Fruit fly (Drosophila melanogaster) whole organism, wandering third instar larva: ENCODE results near the gene PAPLA1.

Source experiments
- CG9705 ChIP-seq: fragments of 200-800 bp; sonication (Bioruptor generic); optimal IDR thresholded peaks from 2 replicates; lab custom pipeline; 2018; ENCODE audit warnings: missing biosample characterization, mild to moderate bottlenecking, missing genetic modification characterization
- br ChIP-seq: fragments of 200-800 bp; sonication (Bioruptor generic); optimal IDR thresholded peaks from 2 replicates; lab custom pipeline; 2016; ENCODE audit warnings: missing biosample characterization, missing genetic modification characterization
- dsf ChIP-seq: sonication (Bioruptor generic); optimal IDR thresholded peaks from 2 replicates; lab custom pipeline; 2016; ENCODE audit warnings: missing biosample characterization, missing genetic modification characterization, borderline replicate concordance
- fru ChIP-seq: fragments of 200-800 bp; sonication (Bioruptor generic); optimal IDR thresholded peaks from 3 replicates; lab custom pipeline; 2016; ENCODE audit warnings: missing biosample characterization, mild to moderate bottlenecking, missing genetic modification characterization
- h ChIP-seq: fragments of 200-800 bp; sonication (Bioruptor generic); optimal IDR thresholded peaks from 3 replicates; lab custom pipeline; 2016; ENCODE audit warnings: missing biosample characterization, mild to moderate bottlenecking, missing genetic modification characterization
- jim ChIP-seq: fragments of 175-275, 200-325 bp; sonication (Bioruptor generic); optimal IDR thresholded peaks from 2 replicates; lab custom pipeline; 2016; ENCODE audit warnings: missing biosample characterization, mild to moderate bottlenecking, missing genetic modification characterization
- lola ChIP-seq: fragments of >200 bp; optimal IDR thresholded peaks from 2 replicates; lab custom pipeline; 2017; ENCODE audit warnings: missing biosample characterization, missing genetic modification characterization
- psq ChIP-seq: fragments of 200-800 bp; sonication (Bioruptor generic); optimal IDR thresholded peaks from 3 replicates; lab custom pipeline; 2017; ENCODE audit warnings: missing biosample characterization, mild to moderate bottlenecking, missing genetic modification characterization, moderate library complexity
- sv ChIP-seq: fragments of 200-800 bp; sonication (Bioruptor generic); optimal IDR thresholded peaks from 3 replicates; lab custom pipeline; 2016; ENCODE audit warnings: missing biosample characterization, missing genetic modification characterization
- woc ChIP-seq: sonication (Bioruptor generic); optimal IDR thresholded peaks from 2 replicates; lab custom pipeline; 2016; ENCODE audit warnings: missing biosample characterization, mild to moderate bottlenecking, missing genetic modification characterization

DNA sequence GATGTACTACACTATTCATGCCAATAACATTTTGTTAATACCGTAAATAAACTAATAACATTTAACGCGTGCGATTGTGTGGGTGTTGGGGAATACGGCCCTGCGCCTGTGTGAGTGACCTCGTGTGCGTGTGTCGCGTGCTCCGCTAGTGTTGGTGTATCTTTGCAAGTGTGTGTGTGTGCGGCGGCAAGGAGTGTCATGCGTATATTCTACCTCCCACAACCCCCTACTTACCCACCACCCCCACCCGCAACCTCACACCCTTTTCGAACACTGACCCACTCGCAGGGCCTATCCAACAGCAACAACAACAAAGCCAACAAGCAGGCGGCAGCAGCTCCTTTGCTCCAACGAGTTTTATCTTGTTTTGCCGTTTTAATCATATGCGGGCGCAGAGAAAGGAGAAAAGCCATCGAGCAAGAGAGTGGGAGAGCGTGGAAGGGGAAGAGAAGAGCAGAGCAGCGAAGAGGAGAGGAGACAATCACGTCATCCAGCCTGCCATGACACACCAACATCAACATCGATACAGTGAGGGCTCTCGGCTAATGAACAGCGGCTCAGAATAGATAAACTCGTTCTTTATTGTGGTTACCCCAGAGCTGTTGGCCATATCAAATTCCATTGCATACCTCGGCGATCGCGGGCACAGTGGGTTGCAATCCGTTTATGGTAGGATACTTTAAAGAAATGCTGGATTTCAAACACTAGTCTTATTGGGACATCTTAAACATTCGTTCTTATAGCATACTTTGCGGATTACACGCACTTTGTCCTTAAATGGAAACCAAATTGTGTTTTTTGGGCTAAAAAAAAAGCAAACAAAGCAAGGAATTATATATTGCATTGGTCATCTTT, 74.9 kb downstream of the PAPLA1 start:
- TF ChIP-seq br (GFP tag; lab: Kevin White, UChicago) (peak; percentile 6), dsf (no peak), lola (GFP tag; lab: Kevin White, UChicago) (no peak), CG9705 (no peak), fru (GFP tag; lab: Kevin White, UChicago) (peak; percentile 8), sv (GFP tag; lab: Kevin White, UChicago) (no peak), psq (GFP tag; lab: Kevin White, UChicago) (no peak), jim (no peak), woc (GFP tag; lab: Kevin White, UChicago) (peak; percentile 14), h (GFP tag; lab: Kevin White, UChicago) (peak; percentile 13)
